Fruit fly (Drosophila melanogaster) whole organism, embryonic: ENCODE data around the gene CG31278.
A peak's percentile ranks its signal among the peaks of the same experiment; 100 is the strongest.

Source experiments
- BEAF-32 ChIP-seq: fragments of 200-800 bp; sonication (Bioruptor generic); optimal IDR thresholded peaks from 3 replicates; lab custom pipeline; 2017; ENCODE audit warnings: missing biosample characterization, missing genetic modification characterization, mild to moderate bottlenecking, moderate library complexity, missing genetic modification reagents
- CG12744 ChIP-seq: fragments of 200-800 bp; sonication (Bioruptor generic); optimal IDR thresholded peaks from 2 replicates; lab custom pipeline; 2016; ENCODE audit warnings: missing biosample characterization, missing genetic modification characterization
- CG13123 ChIP-seq: fragments of 200-800 bp; sonication (Bioruptor generic); optimal IDR thresholded peaks from 2 replicates; lab custom pipeline; 2016; ENCODE audit warnings: missing biosample characterization, missing genetic modification characterization
- CG1529 ChIP-seq: fragments of 200-800 bp; sonication (Bioruptor generic); optimal IDR thresholded peaks from 3 replicates; lab custom pipeline; 2018; ENCODE audit warnings: missing biosample characterization, missing genetic modification characterization
- CG16815 ChIP-seq: fragments of 200-800 bp; sonication (Bioruptor generic); optimal IDR thresholded peaks from 3 replicates; lab custom pipeline; 2017; ENCODE audit warnings: missing biosample characterization, mild to moderate bottlenecking, missing genetic modification characterization
- CG17186 ChIP-seq: fragments of 200-800 bp; sonication (Bioruptor generic); optimal IDR thresholded peaks from 3 replicates; lab custom pipeline; 2017; ENCODE audit warnings: missing biosample characterization, missing genetic modification reagents, missing genetic modification characterization
- CG2678 ChIP-seq: fragments of 200-800 bp; sonication (Bioruptor generic); optimal IDR thresholded peaks from 3 replicates; lab custom pipeline; 2019; ENCODE audit warnings: missing biosample characterization, mild to moderate bottlenecking, missing genetic modification characterization, moderate library complexity
- CG32532 ChIP-seq: fragments of 200-800 bp; sonication (Bioruptor generic); IDR thresholded peaks from 2 replicates; pipeline ENCODE4 v1.3.6; 2022; ENCODE audit warnings: missing biosample characterization, missing genetic modification characterization
- CG42726 ChIP-seq: fragments of 200-800 bp; sonication (Bioruptor generic); IDR thresholded peaks from 2 replicates; pipeline ENCODE4 v1.3.6; 2022; ENCODE audit warnings: missing biosample characterization, missing genetic modification characterization; ENCODE audit not compliant: partially characterized antibody
- CG6175 ChIP-seq: fragments of 200-800 bp; sonication (Bioruptor generic); IDR thresholded peaks from 3 replicates; pipeline ENCODE4 v1.3.6; 2022; ENCODE audit warnings: missing biosample characterization, missing genetic modification characterization
- CG7556 ChIP-seq: fragments of 200-800 bp; sonication (Bioruptor generic); optimal IDR thresholded peaks from 2 replicates; lab custom pipeline; 2017; ENCODE audit warnings: missing biosample characterization, mild to moderate bottlenecking, missing genetic modification characterization
- CG7928 ChIP-seq: fragments of 200-800 bp; sonication (Bioruptor generic); optimal IDR thresholded peaks from 2 replicates; lab custom pipeline; 2017; ENCODE audit warnings: missing biosample characterization, mild to moderate bottlenecking, missing genetic modification characterization
- CG8478 ChIP-seq: fragments of >200 bp; optimal IDR thresholded peaks from 2 replicates; lab custom pipeline; 2018
- Dip3 ChIP-seq: fragments of 200-800 bp; sonication (Bioruptor generic); optimal IDR thresholded peaks from 3 replicates; lab custom pipeline; 2016; ENCODE audit warnings: missing biosample characterization, missing genetic modification characterization
- Hr78 ChIP-seq, 2 experiments: fragments of 200-800 bp in 1 of 2; fragments of >200 bp in 1 of 2; sonication (Bioruptor generic) in 1 of 2; optimal IDR thresholded peaks; 2 replicates each; lab custom pipeline; 2017 to 2019; ENCODE audit warnings: missing biosample characterization in 2 of 2, missing genetic modification characterization in 2 of 2, mild to moderate bottlenecking in 1 of 2, moderate library complexity in 1 of 2
- NC2α ChIP-seq: fragments of 200-800 bp; sonication (Bioruptor generic); optimal IDR thresholded peaks from 2 replicates; lab custom pipeline; 2016; ENCODE audit warnings: missing biosample characterization, missing genetic modification characterization
- Neu2 ChIP-seq: fragments of 200-800 bp; sonication (Bioruptor generic); optimal IDR thresholded peaks from 3 replicates; lab custom pipeline; 2016; ENCODE audit warnings: missing biosample characterization, missing genetic modification characterization, borderline replicate concordance
- Sry-δ ChIP-seq: fragments of 200-800 bp; sonication (Bioruptor generic); optimal IDR thresholded peaks from 2 replicates; lab custom pipeline; 2016; ENCODE audit warnings: missing biosample characterization, missing genetic modification characterization
- ab ChIP-seq: fragments of 200-800 bp; sonication (Bioruptor generic); optimal IDR thresholded peaks from 2 replicates; lab custom pipeline; 2016; ENCODE audit warnings: missing biosample characterization, missing genetic modification characterization
- bcd ChIP-seq: fragments of 200-800 bp; sonication (Bioruptor generic); optimal IDR thresholded peaks from 2 replicates; lab custom pipeline; 2017; ENCODE audit warnings: missing biosample characterization, mild to moderate bottlenecking, missing genetic modification characterization
- bowl ChIP-seq: fragments of 200-800 bp; sonication (Bioruptor generic); IDR thresholded peaks from 2 replicates; pipeline ENCODE4 v1.3.6; 2022; ENCODE audit warnings: missing biosample characterization, missing genetic modification characterization
- chinmo ChIP-seq: fragments of 200-800 bp; sonication (Bioruptor generic); IDR thresholded peaks from 4 replicates; pipeline ENCODE4 v1.3.6; 2022; ENCODE audit warnings: missing biosample characterization, missing genetic modification characterization; ENCODE audit not compliant: partially characterized antibody
- crp ChIP-seq, 2 experiments: fragments of 200-800 bp; sonication (Bioruptor generic); optimal IDR thresholded peaks; 2 replicates in 1 of 2; 3 replicates in 1 of 2; lab custom pipeline; 2017; ENCODE audit warnings: missing biosample characterization in 2 of 2, missing genetic modification characterization in 2 of 2, mild to moderate bottlenecking in 1 of 2, moderate library complexity in 1 of 2
- en ChIP-seq: fragments of 200-800 bp; sonication (Bioruptor generic); optimal IDR thresholded peaks from 2 replicates; lab custom pipeline; 2016; ENCODE audit warnings: missing biosample characterization, missing genetic modification characterization
- gem ChIP-seq: fragments of 200-800 bp; sonication (Bioruptor generic); optimal IDR thresholded peaks from 2 replicates; lab custom pipeline; 2019; ENCODE audit warnings: missing biosample characterization, mild to moderate bottlenecking, missing genetic modification characterization, moderate library complexity
- gfzf ChIP-seq: fragments of 200-800 bp; sonication (Bioruptor generic); optimal IDR thresholded peaks from 2 replicates; lab custom pipeline; 2016; ENCODE audit warnings: missing biosample characterization, mild to moderate bottlenecking, missing genetic modification characterization, moderate library complexity
- ind ChIP-seq: fragments of 200-800 bp; sonication (Bioruptor generic); optimal IDR thresholded peaks from 3 replicates; lab custom pipeline; 2016; ENCODE audit warnings: missing biosample characterization, missing genetic modification characterization
- klu ChIP-seq: fragments of 200-800 bp; sonication (Bioruptor generic); IDR thresholded peaks from 2 replicates; pipeline ENCODE4 v1.3.6; 2022; ENCODE audit warnings: missing biosample characterization, missing genetic modification characterization
- knrl ChIP-seq: fragments of 200-800 bp; sonication (Bioruptor generic); IDR thresholded peaks from 3 replicates; pipeline ENCODE4 v1.3.6; 2022; ENCODE audit warnings: missing biosample characterization, missing genetic modification characterization; ENCODE audit not compliant: partially characterized antibody
- lab ChIP-seq: fragments of 200-800 bp; sonication (Bioruptor generic); optimal IDR thresholded peaks from 3 replicates; lab custom pipeline; 2017; ENCODE audit warnings: missing biosample characterization, missing genetic modification characterization, mild to moderate bottlenecking, moderate library complexity, missing genetic modification reagents
- lmd ChIP-seq: fragments of 200-800 bp; sonication (Bioruptor generic); IDR thresholded peaks from 2 replicates; pipeline ENCODE4 v1.3.6; 2022; ENCODE audit warnings: missing biosample characterization, missing genetic modification characterization
- nerfin-1 ChIP-seq: fragments of 200-800 bp; sonication (Bioruptor generic); optimal IDR thresholded peaks from 3 replicates; lab custom pipeline; 2019; ENCODE audit warnings: missing biosample characterization, mild to moderate bottlenecking, missing genetic modification characterization, moderate library complexity
- oc ChIP-seq: fragments of 200-800 bp; sonication (Bioruptor generic); optimal IDR thresholded peaks from 2 replicates; lab custom pipeline; 2018; ENCODE audit warnings: missing biosample characterization, mild to moderate bottlenecking, missing genetic modification characterization, moderate library complexity
- pfk ChIP-seq: fragments of 200-800 bp; sonication (Bioruptor generic); optimal IDR thresholded peaks from 2 replicates; lab custom pipeline; 2018; ENCODE audit warnings: missing biosample characterization, mild to moderate bottlenecking, missing genetic modification characterization, moderate library complexity
- salm ChIP-seq: fragments of 200-800 bp; sonication (Bioruptor generic); optimal IDR thresholded peaks from 2 replicates; lab custom pipeline; 2018; ENCODE audit warnings: missing biosample characterization, mild to moderate bottlenecking, missing genetic modification characterization
- sr ChIP-seq: fragments of 200-800 bp; sonication (Bioruptor generic); IDR thresholded peaks from 3 replicates; pipeline ENCODE4 v1.3.6; 2022; ENCODE audit warnings: missing biosample characterization, missing genetic modification characterization
- trem ChIP-seq: fragments of 200-800 bp; optimal IDR thresholded peaks from 3 replicates; lab custom pipeline; 2019; ENCODE audit warnings: missing biosample characterization, mild to moderate bottlenecking, missing genetic modification characterization, moderate library complexity
- vvl ChIP-seq: fragments of 200-800 bp; sonication (Bioruptor generic); IDR thresholded peaks from 2 replicates; pipeline ENCODE4 v1.3.6; 2022; ENCODE audit warnings: missing biosample characterization, missing genetic modification characterization

CG31278 gene

dm6 chr3R:10688835-10689234 lies 19.3 kb downstream of the CG31278 start (continued):
- TF ChIP-seq NC2α (GFP tag; lab: Kevin White, UChicago) (no peak), BEAF-32 (GFP tag; lab: Kevin White, UChicago) (no peak), en (GFP tag; lab: Kevin White, UChicago) (no peak), CG1529 (no peak), bowl (no peak), ab (GFP tag; lab: Kevin White, UChicago) (no peak), CG6175 (GFP tag; lab: Robert Waterston, UW) (no peak), CG7556 (peak; percentile 37), CG7928 (GFP tag; lab: Kevin White, UChicago) (no peak), nerfin-1 (tag; lab: Kevin White, UChicago) (no peak), CG42726 (no peak), Neu2 (no peak), Dip3 (GFP tag; lab: Kevin White, UChicago) (no peak), CG13123 (GFP tag; lab: Kevin White, UChicago) (no peak), lmd (GFP tag; lab: Robert Waterston, UW) (peak; percentile 50; the same call in 1 of the 2 replicates), klu (GFP tag; lab: Robert Waterston, UW) (0 out of 2 replicates have a peak, but pooled peaks have one; percentile 11), pfk (GFP tag; lab: Kevin White, UChicago) (no peak), CG32532 (peak; percentile 88), gem (tag; lab: Kevin White, UChicago) (peak; percentile 71), lab (GFP tag; lab: Kevin White, UChicago) (peak; percentile 70), ind (peak; percentile 34), CG2678 (peak; percentile 77)

dm6 chr3R:10688160-10688559 lies 20.0 kb downstream of the CG31278 start:
- no peak for TF ChIP-seq CG16815 (GFP tag; lab: Kevin White, UChicago)
- TF ChIP-seq chinmo (GFP tag; lab: Robert Waterston, UW): 0 out of 4 replicates have a peak, but pooled peaks have one; percentile 42

dm6 chr3R:10687312-10687711 lies 20.8 kb downstream of the CG31278 start:
- TF ChIP-seq bcd (no peak), salm (peak; percentile 2), crp (GFP tag; optimal IDR thresholded peaks at IDR 0.05; lab: Kevin White, UChicago) (no peak), CG17186 (no peak), vvl (GFP tag; lab: Robert Waterston, UW) (peak; percentile 77), trem (tag; lab: Kevin White, UChicago) (no peak), CG12744 (no peak), gfzf (GFP tag; lab: Kevin White, UChicago) (no peak), Hr78 (GFP tag; optimal IDR thresholded peaks at IDR 0.05; lab: Kevin White, UChicago) (peak in 1 of 2 experiments; percentile 38), oc (tag; lab: Kevin White, UChicago) (peak; percentile 72), knrl (GFP tag; lab: Robert Waterston, UW) (no peak), CG8478 (no peak), sr (GFP tag; lab: Robert Waterston, UW) (no peak), Sry-δ (GFP tag; lab: Kevin White, UChicago) (no peak)
